Worm (Caenorhabditis elegans) whole organism, L3 larva: ENCODE results near the gene C25H3.11.

ENCODE experiments used
- ceh-16 ChIP-seq: sonication (generic microtip); optimal IDR thresholded peaks from 2 replicates; lab custom pipeline; 2017; ENCODE audit warnings: missing biosample characterization, missing genetic modification characterization
- fos-1 ChIP-seq: fragments of 150-350 bp; optimal IDR thresholded peaks from 2 replicates; lab custom pipeline; 2014; ENCODE audit warnings: missing biosample characterization, missing genetic modification characterization
- nhr-237 ChIP-seq: fragments of 150-350 bp; optimal IDR thresholded peaks from 2 replicates; lab custom pipeline; 2014; ENCODE audit warnings: missing biosample characterization, missing genetic modification characterization
- nhr-43 ChIP-seq: sonication (generic microtip); optimal IDR thresholded peaks from 2 replicates; lab custom pipeline; 2016; ENCODE audit warnings: mild to moderate bottlenecking, missing genetic modification characterization, missing compliant biosample characterization; ENCODE audit not compliant: poor library complexity, severe bottlenecking
- pqm-1 ChIP-seq: fragments of 150-350 bp; optimal IDR thresholded peaks from 2 replicates; lab custom pipeline; 2017; ENCODE audit warnings: missing biosample characterization, missing genetic modification characterization, inconsistent platforms
- sea-2 ChIP-seq: fragments of 150-350 bp; sonication (generic microtip); optimal IDR thresholded peaks from 4 replicates; lab custom pipeline; 2014; ENCODE audit warnings: missing biosample characterization, missing genetic modification reagents, missing genetic modification characterization
- ztf-11 ChIP-seq: fragments of 150-350 bp; optimal IDR thresholded peaks from 2 replicates; lab custom pipeline; 2014; ENCODE audit warnings: missing biosample characterization, missing genetic modification characterization

ce11 chrII:5651426-5651825 lies 37.4 kb downstream of the C25H3.11 start:
- no peak for TF ChIP-seq ceh-16
- TF ChIP-seq sea-2 (GFP tag; lab: Kevin White, UChicago), result no peak
- TF ChIP-seq nhr-237 (tag; lab: Kevin White, UChicago), result no peak
- TF ChIP-seq ztf-11, result no peak
- no peak for TF ChIP-seq nhr-43
- TF ChIP-seq pqm-1 (tag; lab: Kevin White, UChicago), result no peak
- TF ChIP-seq fos-1 (tag; lab: Kevin White, UChicago), result no peak
